Worm (Caenorhabditis elegans) whole organism, late embryonic: ENCODE results near the gene pqn-87.

ENCODE experiments used
- F13H6.1 ChIP-seq: sonication (generic microtip); optimal IDR thresholded peaks from 2 replicates; lab custom pipeline; 2016; ENCODE audit warnings: missing genetic modification characterization, missing compliant biosample characterization
- ama-1 ChIP-seq: fragments of 150-350 bp; optimal IDR thresholded peaks from 2 replicates; lab custom pipeline; 2014
- ceh-22 ChIP-seq: sonication (generic microtip); optimal IDR thresholded peaks from 2 replicates; lab custom pipeline; 2017; ENCODE audit warnings: missing biosample characterization, missing genetic modification characterization
- dmd-4 ChIP-seq: sonication (generic microtip); optimal IDR thresholded peaks from 2 replicates; lab custom pipeline; 2016; ENCODE audit warnings: borderline replicate concordance, missing genetic modification characterization, missing compliant biosample characterization
- elt-2 ChIP-seq: sonication (generic microtip); optimal IDR thresholded peaks from 2 replicates; lab custom pipeline; 2016; ENCODE audit warnings: missing genetic modification reagents, missing genetic modification characterization, missing compliant biosample characterization
- ets-4 ChIP-seq: sonication (generic microtip); optimal IDR thresholded peaks from 2 replicates; lab custom pipeline; 2016; ENCODE audit warnings: missing genetic modification characterization, missing compliant biosample characterization
- hlh-15 ChIP-seq: sonication (generic microtip); optimal IDR thresholded peaks from 2 replicates; lab custom pipeline; 2016; ENCODE audit warnings: missing genetic modification characterization, missing compliant biosample characterization
- hlh-30 ChIP-seq: sonication (generic microtip); optimal IDR thresholded peaks from 2 replicates; lab custom pipeline; 2017; ENCODE audit warnings: antibody characterized with exemption, missing genetic modification characterization, missing compliant biosample characterization; ENCODE audit not compliant: insufficient read depth
- nhr-11 ChIP-seq: fragments of 150-350 bp; optimal IDR thresholded peaks from 2 replicates; lab custom pipeline; 2014; ENCODE audit warnings: missing biosample characterization, missing genetic modification characterization
- pha-4 ChIP-seq: fragments of 150-350 bp; optimal IDR thresholded peaks from 2 replicates; lab custom pipeline; 2018; ENCODE audit warnings: missing biosample characterization, missing genetic modification reagents, missing genetic modification characterization
- pqm-1 ChIP-seq: sonication (generic microtip); optimal IDR thresholded peaks from 2 replicates; lab custom pipeline; 2016; ENCODE audit warnings: missing genetic modification characterization, missing compliant biosample characterization
- sox-2 ChIP-seq: fragments of 200-800 bp; sonication (Bioruptor generic); IDR thresholded peaks from 2 replicates; pipeline ENCODE4 v1.3.6; 2022; ENCODE audit warnings: missing genetic modification reagents, missing genetic modification characterization, missing compliant biosample characterization

- TF ChIP-seq ceh-22 (no peak), ama-1 (lab: Kevin White, UChicago) (no peak), sox-2 (GFP tag; lab: Robert Waterston, UW) (no peak), pqm-1 (no peak), hlh-30 (tag; lab: Kevin White, UChicago) (no peak), F13H6.1 (tag; lab: Kevin White, UChicago) (no peak), dmd-4 (tag; lab: Kevin White, UChicago) (no peak), elt-2 (tag; lab: Kevin White, UChicago) (no peak), ets-4 (tag; lab: Kevin White, UChicago) (no peak), pha-4 (tag; lab: Kevin White, UChicago) (no peak), hlh-15 (tag; lab: Kevin White, UChicago) (no peak), nhr-11 (tag; lab: Kevin White, UChicago) (no peak)
Measured at ce11 chrII:12264847-12265246, 40.0 kb upstream of the pqn-87 start.
